Worm (Caenorhabditis elegans): ENCODE results near the gene C06A12.3.

ce11 chrIV:17470096-17470602, 42.6 kb downstream of the C06A12.3 start, which contains the start of gene F11E6.4:
- TF ChIP-seq ztf-11 (tag; optimal IDR thresholded peaks at IDR 0.05) (no peak), nhr-12 (tag; optimal IDR thresholded peaks at IDR 0.05) (no peak), pha-4 (tag; optimal IDR thresholded peaks at IDR 0.05) (no peak), unc-39 (tag; optimal IDR thresholded peaks at IDR 0.05) (no peak), lsy-2 (tag; optimal IDR thresholded peaks at IDR 0.05) (no peak), nhr-28 (tag; optimal IDR thresholded peaks at IDR 0.05) (no peak), flh-1 (GFP tag; optimal IDR thresholded peaks at IDR 0.05) (no peak), ces-1 (GFP tag; optimal IDR thresholded peaks at IDR 0.05) (no peak), nhr-76 (tag; optimal IDR thresholded peaks at IDR 0.05) (no peak), mep-1 (tag; optimal IDR thresholded peaks at IDR 0.05) (no peak), ham-2 (GFP tag; optimal IDR thresholded peaks at IDR 0.05) (no peak)
